Worm (Caenorhabditis elegans): ENCODE results near the gene ccf-1.

ce11 chrIII:11946062-11946749 lies 26.2 kb upstream of the ccf-1 start:
- TF ChIP-seq nhr-90 (tag; optimal IDR thresholded peaks at IDR 0.05; ENCODE audit: poor library complexity), result peak; percentile 99
- TF ChIP-seq mdl-1 (tag; optimal IDR thresholded peaks at IDR 0.05), result peak in 1 of 2 experiments; percentile 62
- TF ChIP-seq lin-35 (GFP tag; optimal IDR thresholded peaks at IDR 0.05), result peak; percentile 71 to 77
- TF ChIP-seq nhr-11 (tag; optimal IDR thresholded peaks at IDR 0.05), result peak; percentile 64
- peak; percentile 40 for TF ChIP-seq fkh-10 (GFP tag; optimal IDR thresholded peaks at IDR 0.05)
- no peak for TF ChIP-seq pqm-1 (tag; optimal IDR thresholded peaks at IDR 0.05)
- TF ChIP-seq zip-4 (GFP tag; optimal IDR thresholded peaks at IDR 0.05), result peak; percentile 91
- TF ChIP-seq egl-27 (tag; optimal IDR thresholded peaks at IDR 0.05), result no peak
- TF ChIP-seq ztf-11 (tag; optimal IDR thresholded peaks at IDR 0.05), result peak in 1 of 2 experiments; percentile 100
- TF ChIP-seq ces-1 (GFP tag; optimal IDR thresholded peaks at IDR 0.05), result no peak

All from whole organism, L1 larva.